Fruit fly (Drosophila melanogaster): Measurements from ENCODE around the gene dop.

The dop gene

dm6 chr3L:15616900-15617299, 51.1 kb downstream of the dop start (continued):
- TF ChIP-seq CG8944 (GFP tag; optimal IDR thresholded peaks at IDR 0.05) (no peak), CG15011 (GFP tag; optimal IDR thresholded peaks at IDR 0.05) (no peak), CG10462 (GFP tag; optimal IDR thresholded peaks at IDR 0.05) (no peak), Med (GFP tag) (peak; percentile 81), fu2 (GFP tag; optimal IDR thresholded peaks at IDR 0.05) (no peak), CG10979 (tag; optimal IDR thresholded peaks at IDR 0.05) (no peak), scrt (GFP tag; optimal IDR thresholded peaks at IDR 0.05) (peak; percentile 62), ewg (GFP tag; optimal IDR thresholded peaks at IDR 0.05) (no peak), CG12744 (GFP tag; optimal IDR thresholded peaks at IDR 0.05) (no peak), CG4282 (GFP tag; optimal IDR thresholded peaks at IDR 0.05) (no peak), pfk (GFP tag; optimal IDR thresholded peaks at IDR 0.05) (no peak), CG1602 (GFP tag; optimal IDR thresholded peaks at IDR 0.05) (no peak), sob (GFP tag; IDR thresholded peaks at IDR 0.05) (peak; percentile 5; the same call in 1 of the 2 replicates), gce (GFP tag; IDR thresholded peaks at IDR 0.05) (no peak), aop (GFP tag; IDR thresholded peaks at IDR 0.05) (no peak), knrl (GFP tag; IDR thresholded peaks at IDR 0.05; ENCODE audit: partially characterized antibody) (0 out of 3 replicates have a peak, but pooled peaks have one; percentile 24), Eip74EF (GFP tag; optimal IDR thresholded peaks at IDR 0.05) (no peak), MBD-R2 (GFP tag; IDR thresholded peaks at IDR 0.05) (0 out of 2 replicates have a peak, but pooled peaks have one; percentile 11), Ets65A (GFP tag) (peak; percentile 80), btn (GFP tag; optimal IDR thresholded peaks at IDR 0.05) (no peak), CG12104 (GFP tag; optimal IDR thresholded peaks at IDR 0.05) (no peak), Dfd (GFP tag; optimal IDR thresholded peaks at IDR 0.05) (no peak), Dek (tag; optimal IDR thresholded peaks at IDR 0.05) (no peak), CG7556 (GFP tag; optimal IDR thresholded peaks at IDR 0.05) (no peak), B-H2 (GFP tag; optimal IDR thresholded peaks at IDR 0.05) (no peak), ftz-f1 (GFP tag; optimal IDR thresholded peaks at IDR 0.05) (peak; percentile 11), CG12071 (GFP tag; optimal IDR thresholded peaks at IDR 0.05) (peak; percentile 10), NFAT (GFP tag; IDR thresholded peaks at IDR 0.05) (0 out of 2 replicates have a peak, but pooled peaks have one; percentile 23), fd102C (GFP tag; optimal IDR thresholded peaks at IDR 0.05) (no peak), CG10543 (GFP tag; optimal IDR thresholded peaks at IDR 0.05) (peak; percentile 28), Poxn (GFP tag; IDR thresholded peaks at IDR 0.05) (no peak), Xbp1 (GFP tag; optimal IDR thresholded peaks at IDR 0.05) (no peak), Awh (GFP tag; IDR thresholded peaks at IDR 0.05) (no peak), CG8290 (GFP tag; optimal IDR thresholded peaks at IDR 0.05) (no peak), CG8290 (tag; optimal IDR thresholded peaks at IDR 0.05) (no peak), Hr3 (GFP tag; optimal IDR thresholded peaks at IDR 0.05) (no peak), abd-A (tag; optimal IDR thresholded peaks at IDR 0.05) (peak; percentile 98), CG18599 (GFP tag; optimal IDR thresholded peaks at IDR 0.05) (peak; percentile 30), lab (GFP tag; optimal IDR thresholded peaks at IDR 0.05) (peak; percentile 14), CG14050 (GFP tag; IDR thresholded peaks at IDR 0.05) (no peak), CG8924 (tag; optimal IDR thresholded peaks at IDR 0.05) (no peak), CG11247 (GFP tag; IDR thresholded peaks at IDR 0.05) (no peak), ac (GFP tag; optimal IDR thresholded peaks at IDR 0.05) (no peak), CG33557 (GFP tag; optimal IDR thresholded peaks at IDR 0.05) (no peak), unc-4 (GFP tag; IDR thresholded peaks at IDR 0.05; ENCODE audit: partially characterized antibody) (no peak), gt (GFP tag; IDR thresholded peaks at IDR 0.05) (no peak), CG2202 (tag; optimal IDR thresholded peaks at IDR 0.05) (no peak), CG5245 (GFP tag; optimal IDR thresholded peaks at IDR 0.05) (no peak), tna (GFP tag; IDR thresholded peaks at IDR 0.05; ENCODE audit: partially characterized antibody) (no peak)

Measured in whole organism, embryonic.